Worm (Caenorhabditis elegans) whole organism, L4/young adult: ENCODE data around the gene zim-3.

Source experiments
- W03F9.2 ChIP-seq: fragments of 150-350 bp; optimal IDR thresholded peaks from 2 replicates; lab custom pipeline; 2014; ENCODE audit warnings: missing biosample characterization, missing genetic modification characterization
- dao-5 ChIP-seq: sonication (generic microtip); optimal IDR thresholded peaks from 2 replicates; lab custom pipeline; 2016; ENCODE audit warnings: missing genotype, missing genetic modification characterization, moderate library complexity, missing compliant biosample characterization
- him-1 ChIP-seq: sonication (generic microtip); optimal IDR thresholded peaks from 2 replicates; lab custom pipeline; 2016; ENCODE audit warnings: missing genotype, missing genetic modification reagents, missing genetic modification characterization, missing compliant biosample characterization

DNA sequence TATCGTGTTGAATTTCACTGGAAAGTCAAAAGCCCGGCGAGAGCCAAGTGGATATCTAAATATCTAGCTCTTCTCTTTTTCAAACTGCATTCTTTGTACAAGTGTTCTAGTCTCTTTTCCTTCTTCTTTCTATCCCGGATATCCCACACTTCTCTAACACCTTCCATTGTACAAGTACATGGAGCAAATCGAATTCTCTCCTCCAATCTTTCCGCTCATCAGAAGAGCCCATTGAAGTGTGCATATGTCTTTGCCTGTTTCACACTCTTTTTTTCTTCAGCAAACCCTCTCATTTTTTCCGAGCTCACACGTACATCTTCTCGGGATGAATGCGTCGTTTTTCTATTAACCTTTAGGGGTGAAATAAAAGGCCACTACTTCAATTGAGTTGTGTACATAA lies 15.0 kb downstream of the zim-3 start:
- no peak for TF ChIP-seq dao-5 (tag; lab: Kevin White, UChicago)
- TF ChIP-seq him-1 (tag; lab: Kevin White, UChicago) = no peak
- TF ChIP-seq W03F9.2 = no peak
